Fruit fly (Drosophila melanogaster) whole organism, embryonic: ENCODE data around the gene Gr63a.

Experiments
- Abd-B ChIP-seq: fragments of 200-800 bp; sonication (Bioruptor generic); optimal IDR thresholded peaks from 2 replicates; lab custom pipeline; 2018; ENCODE audit warnings: missing biosample characterization, mild to moderate bottlenecking, missing genetic modification characterization, moderate library complexity
- Adf1 ChIP-seq: fragments of 200-800 bp; sonication (Bioruptor generic); IDR thresholded peaks from 2 replicates; pipeline ENCODE4 v1.3.6; 2022; ENCODE audit warnings: missing biosample characterization, missing genetic modification characterization
- Antp ChIP-seq: fragments of 200-800 bp; sonication (Bioruptor generic); optimal IDR thresholded peaks from 3 replicates; lab custom pipeline; 2016; ENCODE audit warnings: missing biosample characterization, missing genetic modification characterization
- Asciz ChIP-seq: fragments of 200-800 bp; sonication (Bioruptor generic); optimal IDR thresholded peaks from 2 replicates; lab custom pipeline; 2017; ENCODE audit warnings: missing biosample characterization, mild to moderate bottlenecking, missing genetic modification characterization, missing genetic modification reagents
- Atf6 ChIP-seq: fragments of 200-800 bp; sonication (Bioruptor generic); IDR thresholded peaks from 2 replicates; pipeline ENCODE4 v1.3.6; 2022; ENCODE audit warnings: missing biosample characterization, missing genetic modification characterization
- CG10462 ChIP-seq: fragments of 200-800 bp; sonication (Bioruptor generic); optimal IDR thresholded peaks from 2 replicates; lab custom pipeline; 2016; ENCODE audit warnings: missing biosample characterization, missing genetic modification characterization
- CG10543 ChIP-seq: fragments of 200-800 bp; sonication (Bioruptor generic); optimal IDR thresholded peaks from 3 replicates; lab custom pipeline; 2017; ENCODE audit warnings: missing biosample characterization, mild to moderate bottlenecking, missing genetic modification characterization, moderate library complexity
- CG11504 ChIP-seq: fragments of 200-800 bp; sonication (Bioruptor generic); optimal IDR thresholded peaks from 3 replicates; lab custom pipeline; 2019; ENCODE audit warnings: missing biosample characterization, mild to moderate bottlenecking, missing genetic modification characterization, moderate library complexity
- CG13424 ChIP-seq: fragments of 200-800 bp; sonication (Bioruptor generic); optimal IDR thresholded peaks from 2 replicates; lab custom pipeline; 2019; ENCODE audit warnings: missing biosample characterization, mild to moderate bottlenecking, missing genetic modification characterization, moderate library complexity
- CG14050 ChIP-seq: fragments of 200-800 bp; sonication (Bioruptor generic); IDR thresholded peaks from 3 replicates; pipeline ENCODE4 v1.3.6; 2022; ENCODE audit warnings: missing biosample characterization, missing genetic modification characterization
- CG1529 ChIP-seq: fragments of 200-800 bp; sonication (Bioruptor generic); optimal IDR thresholded peaks from 3 replicates; lab custom pipeline; 2018; ENCODE audit warnings: missing biosample characterization, missing genetic modification characterization
- CG1832 ChIP-seq: fragments of 200-800 bp; sonication (Bioruptor generic); optimal IDR thresholded peaks from 2 replicates; lab custom pipeline; 2017; ENCODE audit warnings: missing biosample characterization, mild to moderate bottlenecking, missing genetic modification characterization, inconsistent platforms
- CG31365 ChIP-seq: fragments of 200-800 bp; sonication (Bioruptor generic); optimal IDR thresholded peaks from 2 replicates; lab custom pipeline; 2018; ENCODE audit warnings: missing biosample characterization, mild to moderate bottlenecking, missing genetic modification characterization
- CG4282 ChIP-seq: fragments of 200-800 bp; sonication (Bioruptor generic); optimal IDR thresholded peaks from 2 replicates; lab custom pipeline; 2016; ENCODE audit warnings: missing biosample characterization, missing genetic modification characterization
- CG4328 ChIP-seq: fragments of 200-800 bp; sonication (Bioruptor generic); optimal IDR thresholded peaks from 3 replicates; lab custom pipeline; 2017; ENCODE audit warnings: missing biosample characterization, missing genetic modification reagents, missing genetic modification characterization
- CG4617 ChIP-seq: fragments of 200-800 bp; sonication (Bioruptor generic); optimal IDR thresholded peaks from 3 replicates; lab custom pipeline; 2016; ENCODE audit warnings: missing biosample characterization, missing genetic modification characterization, borderline replicate concordance
- CG6854 ChIP-seq: fragments of 200-800 bp; sonication (Bioruptor generic); optimal IDR thresholded peaks from 3 replicates; lab custom pipeline; 2017; ENCODE audit warnings: missing biosample characterization, mild to moderate bottlenecking, missing genetic modification characterization
- CG8478 ChIP-seq: fragments of >200 bp; optimal IDR thresholded peaks from 2 replicates; lab custom pipeline; 2018
- CG9215 ChIP-seq: fragments of 200-800 bp; sonication (Bioruptor generic); IDR thresholded peaks from 2 replicates; pipeline ENCODE4 v1.3.6; 2022; ENCODE audit warnings: missing biosample characterization, missing genetic modification characterization
- E2f1 ChIP-seq: fragments of 200-800 bp; sonication (Bioruptor generic); IDR thresholded peaks from 2 replicates; pipeline ENCODE4 v1.3.6; 2022; ENCODE audit warnings: missing biosample characterization, missing genetic modification characterization
- Gsc ChIP-seq: fragments of 200-800 bp; sonication (Bioruptor generic); IDR thresholded peaks from 2 replicates; pipeline ENCODE4 v1.3.6; 2022; ENCODE audit warnings: missing biosample characterization, missing genetic modification characterization
- H15 ChIP-seq: fragments of 200-800 bp; sonication (Bioruptor generic); IDR thresholded peaks from 3 replicates; pipeline ENCODE4 v1.3.6; 2022; ENCODE audit warnings: missing biosample characterization, missing genetic modification characterization
- HHEX ChIP-seq: fragments of 200-800 bp; sonication (Bioruptor generic); optimal IDR thresholded peaks from 3 replicates; lab custom pipeline; 2017; ENCODE audit warnings: missing biosample characterization, mild to moderate bottlenecking, missing genetic modification characterization, missing genetic modification reagents
- Hand ChIP-seq: fragments of 200-800 bp; sonication (Bioruptor generic); optimal IDR thresholded peaks from 2 replicates; lab custom pipeline; 2017; ENCODE audit warnings: mild to moderate bottlenecking, missing biosample characterization, missing genetic modification reagents, missing genetic modification characterization
- Oaz ChIP-seq: fragments of 200-800 bp; sonication (Bioruptor generic); IDR thresholded peaks from 2 replicates; pipeline ENCODE4 v1.3.6; 2022; ENCODE audit warnings: missing biosample characterization, missing genetic modification characterization
- PHDP ChIP-seq: fragments of 200-800 bp; sonication (Bioruptor generic); optimal IDR thresholded peaks from 3 replicates; lab custom pipeline; 2018; ENCODE audit warnings: missing biosample characterization, mild to moderate bottlenecking, missing genetic modification characterization, moderate library complexity
- Spps ChIP-seq: fragments of 200-800 bp; sonication (Bioruptor generic); optimal IDR thresholded peaks from 2 replicates; lab custom pipeline; 2018; ENCODE audit warnings: missing biosample characterization, mild to moderate bottlenecking, missing genetic modification characterization
- Vsx1 ChIP-seq: fragments of 200-800 bp; sonication (Bioruptor generic); optimal IDR thresholded peaks from 2 replicates; lab custom pipeline; 2017; ENCODE audit warnings: missing biosample characterization, mild to moderate bottlenecking, missing genetic modification characterization, missing genetic modification reagents
- abd-A ChIP-seq: fragments of 200-800 bp; sonication (Bioruptor generic); optimal IDR thresholded peaks from 3 replicates; lab custom pipeline; 2019; ENCODE audit warnings: missing biosample characterization, mild to moderate bottlenecking, missing genetic modification characterization, moderate library complexity
- ap ChIP-seq: fragments of 200-800 bp; sonication (Bioruptor generic); IDR thresholded peaks from 2 replicates; pipeline ENCODE4 v1.3.6; 2022; ENCODE audit warnings: missing biosample characterization, missing genetic modification characterization
- chif ChIP-seq, 2 experiments: fragments of 200-800 bp; sonication (Bioruptor generic); optimal IDR thresholded peaks; 3 replicates each; lab custom pipeline; 2016; ENCODE audit warnings: missing biosample characterization in 2 of 2, missing genetic modification characterization in 2 of 2
- chinmo ChIP-seq: fragments of 200-800 bp; sonication (Bioruptor generic); IDR thresholded peaks from 4 replicates; pipeline ENCODE4 v1.3.6; 2022; ENCODE audit warnings: missing biosample characterization, missing genetic modification characterization; ENCODE audit not compliant: partially characterized antibody
- crol ChIP-seq: fragments of 200-800 bp; sonication (Bioruptor generic); IDR thresholded peaks from 2 replicates; pipeline ENCODE4 v1.3.6; 2022; ENCODE audit warnings: missing biosample characterization, missing genetic modification characterization
- danr ChIP-seq: fragments of 200-800 bp; sonication (Bioruptor generic); IDR thresholded peaks from 2 replicates; pipeline ENCODE4 v1.3.6; 2022; ENCODE audit warnings: missing biosample characterization, missing genetic modification characterization
- disco-r ChIP-seq: fragments of 200-800 bp; sonication (Bioruptor generic); optimal IDR thresholded peaks from 2 replicates; lab custom pipeline; 2016; ENCODE audit warnings: missing biosample characterization, missing genetic modification characterization
- fd96Cb ChIP-seq: fragments of 200-800 bp; sonication (Bioruptor generic); optimal IDR thresholded peaks from 2 replicates; lab custom pipeline; 2018; ENCODE audit warnings: missing biosample characterization, mild to moderate bottlenecking, missing genetic modification characterization, moderate library complexity
- grau ChIP-seq: fragments of 200-800 bp; optimal IDR thresholded peaks from 3 replicates; lab custom pipeline; 2019; ENCODE audit warnings: missing biosample characterization, mild to moderate bottlenecking, missing genetic modification characterization, moderate library complexity
- grn ChIP-seq: fragments of 200-800 bp; sonication (Bioruptor generic); optimal IDR thresholded peaks from 3 replicates; lab custom pipeline; 2017; ENCODE audit warnings: missing biosample characterization, missing genetic modification characterization
- jigr1 ChIP-seq: fragments of 200-800 bp; sonication (Bioruptor generic); IDR thresholded peaks from 3 replicates; pipeline ENCODE4 v1.3.6; 2022; ENCODE audit warnings: missing biosample characterization, missing genetic modification characterization
- jumu ChIP-seq: fragments of 200-800 bp; sonication (Bioruptor generic); optimal IDR thresholded peaks from 3 replicates; lab custom pipeline; 2016; ENCODE audit warnings: missing biosample characterization, missing genetic modification characterization
- lmd ChIP-seq: fragments of 200-800 bp; sonication (Bioruptor generic); IDR thresholded peaks from 2 replicates; pipeline ENCODE4 v1.3.6; 2022; ENCODE audit warnings: missing biosample characterization, missing genetic modification characterization
- luna ChIP-seq: fragments of 200-800 bp; sonication (Bioruptor generic); optimal IDR thresholded peaks from 2 replicates; lab custom pipeline; 2016; ENCODE audit warnings: missing biosample characterization, missing genetic modification characterization
- oc ChIP-seq: fragments of 200-800 bp; sonication (Bioruptor generic); optimal IDR thresholded peaks from 2 replicates; lab custom pipeline; 2018; ENCODE audit warnings: missing biosample characterization, mild to moderate bottlenecking, missing genetic modification characterization, moderate library complexity
- phol ChIP-seq: fragments of 200-800 bp; sonication (Bioruptor generic); optimal IDR thresholded peaks from 3 replicates; lab custom pipeline; 2018; ENCODE audit warnings: missing biosample characterization, mild to moderate bottlenecking, missing genetic modification characterization, moderate library complexity
- pros ChIP-seq: fragments of 200-800 bp; sonication (Bioruptor generic); optimal IDR thresholded peaks from 3 replicates; lab custom pipeline; 2019; ENCODE audit warnings: missing biosample characterization, mild to moderate bottlenecking, missing genetic modification characterization, moderate library complexity
- repo ChIP-seq: fragments of 200-800 bp; sonication (Bioruptor generic); optimal IDR thresholded peaks from 2 replicates; lab custom pipeline; 2016; ENCODE audit warnings: missing biosample characterization, missing genetic modification characterization
- sd ChIP-seq: fragments of 200-800 bp; sonication (Bioruptor generic); optimal IDR thresholded peaks from 3 replicates; lab custom pipeline; 2018; ENCODE audit warnings: missing biosample characterization, mild to moderate bottlenecking, missing genetic modification characterization, moderate library complexity
- seq ChIP-seq: fragments of 200-800 bp; sonication (Bioruptor generic); IDR thresholded peaks from 2 replicates; pipeline ENCODE4 v1.3.6; 2022; ENCODE audit warnings: missing biosample characterization, missing genetic modification characterization
- ssp ChIP-seq: fragments of 200-800 bp; sonication (Bioruptor generic); IDR thresholded peaks from 2 replicates; pipeline ENCODE4 v1.3.6; 2022; ENCODE audit warnings: missing biosample characterization, missing genetic modification characterization
- vfl ChIP-seq: fragments of 200-800 bp; sonication (Bioruptor generic); optimal IDR thresholded peaks from 2 replicates; lab custom pipeline; 2016; ENCODE audit warnings: missing biosample characterization, missing genetic modification characterization
- vvl ChIP-seq: fragments of 200-800 bp; sonication (Bioruptor generic); IDR thresholded peaks from 2 replicates; pipeline ENCODE4 v1.3.6; 2022; ENCODE audit warnings: missing biosample characterization, missing genetic modification characterization

The Gr63a gene

dm6 chr3L:3892154-3892624 is 4.2 kb downstream of the Gr63a start, which contains the start of gene Fie (continued):
- TF ChIP-seq chif (GFP tag; optimal IDR thresholded peaks at IDR 0.05; lab: Kevin White, UChicago): no peak
- no peak for TF ChIP-seq ssp (GFP tag; lab: Robert Waterston, UW)
- no peak for TF ChIP-seq danr (GFP tag; lab: Robert Waterston, UW)
- TF ChIP-seq H15 (GFP tag; lab: Robert Waterston, UW): no peak
- no peak for TF ChIP-seq CG4282 (GFP tag; lab: Kevin White, UChicago)
- peak; percentile 57 for TF ChIP-seq Asciz (GFP tag; lab: Kevin White, UChicago)
- no peak for TF ChIP-seq Spps (tag; lab: Kevin White, UChicago)
- peak; percentile 59 for TF ChIP-seq HHEX (GFP tag; lab: Kevin White, UChicago)
- peak; percentile 43; the same call in 1 of the 2 replicates for TF ChIP-seq CG9215 (GFP tag; lab: Robert Waterston, UW)
- TF ChIP-seq E2f1: peak; percentile 43; the same call in 1 of the 2 replicates
- TF ChIP-seq luna (GFP tag; lab: Kevin White, UChicago): no peak
- no peak for TF ChIP-seq CG1832 (GFP tag; lab: Kevin White, UChicago)
- peak; percentile 73 for TF ChIP-seq Atf6 (GFP tag; lab: Robert Waterston, UW)
- peak; percentile 67 for TF ChIP-seq seq (GFP tag; lab: Robert Waterston, UW)
- peak; percentile 35; the same call in 1 of the 2 replicates for TF ChIP-seq vvl
- TF ChIP-seq lmd (GFP tag; lab: Robert Waterston, UW): peak; percentile 42; the same call in 1 of the 2 replicates
- no peak for TF ChIP-seq CG8478
- no peak for TF ChIP-seq jigr1 (GFP tag; lab: Robert Waterston, UW)
- peak; percentile 84 for TF ChIP-seq Hand
- no peak for TF ChIP-seq chinmo (GFP tag; lab: Robert Waterston, UW)
- TF ChIP-seq CG4617 (GFP tag; lab: Kevin White, UChicago): no peak
- TF ChIP-seq CG10462 (GFP tag; lab: Kevin White, UChicago): no peak
- no peak for TF ChIP-seq pros (GFP tag; lab: Kevin White, UChicago)
- TF ChIP-seq repo (GFP tag; lab: Kevin White, UChicago): no peak
- TF ChIP-seq crol (GFP tag; lab: Robert Waterston, UW): no peak
- peak; percentile 55 for TF ChIP-seq CG10543
- TF ChIP-seq CG31365 (tag; lab: Kevin White, UChicago): no peak
- no peak for TF ChIP-seq Oaz
- TF ChIP-seq CG6854 (GFP tag; lab: Kevin White, UChicago): peak; percentile 70
- TF ChIP-seq vfl (GFP tag; lab: Kevin White, UChicago): peak; percentile 25
- peak; percentile 64 for TF ChIP-seq Abd-B
- TF ChIP-seq CG11504 (tag; lab: Kevin White, UChicago): peak; percentile 80
- peak; percentile 22; the same call in 1 of the 3 replicates for TF ChIP-seq CG14050 (GFP tag; lab: Robert Waterston, UW)
- TF ChIP-seq disco-r (GFP tag; lab: Kevin White, UChicago): no peak
- no peak for TF ChIP-seq CG4328 (GFP tag; lab: Kevin White, UChicago)
- no peak for TF ChIP-seq jumu (GFP tag; lab: Kevin White, UChicago)
- TF ChIP-seq phol (tag; lab: Kevin White, UChicago): peak; percentile 55
- TF ChIP-seq Gsc (GFP tag; lab: Robert Waterston, UW): no peak
- TF ChIP-seq CG1529: peak; percentile 47
- TF ChIP-seq Adf1: 0 out of 2 replicates have a peak, but pooled peaks have one; percentile 17
- TF ChIP-seq PHDP (tag; lab: Kevin White, UChicago): peak; percentile 78
- TF ChIP-seq CG13424: peak; percentile 79
- peak; percentile 33 for TF ChIP-seq sd
- TF ChIP-seq oc (tag; lab: Kevin White, UChicago): no peak
- TF ChIP-seq grau: peak; percentile 84
- peak; percentile 31 for TF ChIP-seq grn (GFP tag; lab: Kevin White, UChicago)
- TF ChIP-seq ap (GFP tag; lab: Robert Waterston, UW): no peak
- peak; percentile 6 for TF ChIP-seq Vsx1
- TF ChIP-seq fd96Cb (tag; lab: Kevin White, UChicago): peak; percentile 54
- peak; percentile 83 for TF ChIP-seq abd-A (tag; lab: Kevin White, UChicago)
- TF ChIP-seq Antp (GFP tag; lab: Kevin White, UChicago): no peak
